Worm (Caenorhabditis elegans) whole organism, L4 larva: ENCODE data around the gene C48B4.12.
A peak's percentile ranks its signal among the peaks of the same experiment; 100 is the strongest.

ENCODE experiments used
- F49E8.2 ChIP-seq: sonication (generic microtip); optimal IDR thresholded peaks from 2 replicates; lab custom pipeline; 2016; ENCODE audit warnings: missing compliant biosample characterization, mild to moderate bottlenecking, missing genetic modification characterization, borderline replicate concordance
- Y105C5A.15 ChIP-seq: fragments of 200-800 bp; sonication (Bioruptor generic); IDR thresholded peaks from 2 replicates; pipeline ENCODE4 v1.3.6; 2022; ENCODE audit warnings: missing genetic modification characterization, missing compliant biosample characterization
- Y75B8A.6 ChIP-seq: fragments of 200-800 bp; sonication (Bioruptor generic); IDR thresholded peaks from 2 replicates; pipeline ENCODE4 v1.3.6; 2022; ENCODE audit warnings: missing genetic modification reagents, missing genetic modification characterization, missing compliant biosample characterization
- aha-1 ChIP-seq: fragments of 150-350 bp; peaks from one replicate; lab custom pipeline; 2014; ENCODE audit warnings: missing biosample characterization, missing genetic modification characterization
- aly-2 ChIP-seq: sonication (generic microtip); optimal IDR thresholded peaks from 2 replicates; lab custom pipeline; 2018; ENCODE audit warnings: missing biosample characterization, missing genetic modification characterization
- ama-1 ChIP-seq: fragments of 150-350 bp; optimal IDR thresholded peaks from 2 replicates; lab custom pipeline; 2014; ENCODE audit warnings: inconsistent platforms, mixed read lengths
- attf-4 ChIP-seq: sonication (generic microtip); optimal IDR thresholded peaks from 3 replicates; lab custom pipeline; 2017; ENCODE audit warnings: missing biosample characterization, missing genetic modification characterization
- ceh-82 ChIP-seq: sonication (generic microtip); optimal IDR thresholded peaks from 2 replicates; lab custom pipeline; 2017; ENCODE audit warnings: missing biosample characterization, missing genetic modification characterization
- daf-19 ChIP-seq: fragments of 200-800 bp; sonication (Bioruptor generic); conservative IDR thresholded peaks from 2 replicates; pipeline ENCODE4 v1.3.6; 2022; ENCODE audit warnings: missing genetic modification characterization, missing compliant biosample characterization
- dmd-8 ChIP-seq: fragments of 200-800 bp; sonication (Bioruptor generic); IDR thresholded peaks from 2 replicates; pipeline ENCODE4 v1.3.6; 2022; ENCODE audit warnings: missing genetic modification characterization, missing compliant biosample characterization
- dmd-9 ChIP-seq: fragments of 200-800 bp; sonication (Bioruptor generic); IDR thresholded peaks from 2 replicates; pipeline ENCODE4 v1.3.6; 2022; ENCODE audit warnings: missing genetic modification reagents, missing genetic modification characterization, missing compliant biosample characterization
- dpl-1 ChIP-seq: fragments of 150-350 bp; optimal IDR thresholded peaks from 2 replicates; lab custom pipeline; 2014; ENCODE audit warnings: missing biosample characterization, missing genetic modification reagents, missing genetic modification characterization
- dve-1 ChIP-seq: sonication (generic microtip); optimal IDR thresholded peaks from 2 replicates; lab custom pipeline; 2017; ENCODE audit warnings: antibody characterized with exemption, mild to moderate bottlenecking, missing genetic modification characterization, missing compliant biosample characterization; ENCODE audit not compliant: insufficient read depth
- egl-27 ChIP-seq: sonication (generic microtip); optimal IDR thresholded peaks from 3 replicates; lab custom pipeline; 2017; ENCODE audit warnings: missing biosample characterization, missing genetic modification reagents, missing genetic modification characterization
- egl-43 ChIP-seq: fragments of 200-800 bp; sonication (Bioruptor generic); IDR thresholded peaks from 2 replicates; pipeline ENCODE4 v1.3.6; 2022; ENCODE audit warnings: missing genetic modification reagents, missing genetic modification characterization, missing compliant biosample characterization
- fos-1 ChIP-seq: fragments of 150-350 bp; optimal IDR thresholded peaks from 2 replicates; lab custom pipeline; 2014; ENCODE audit warnings: missing biosample characterization, missing genetic modification characterization
- gei-8 ChIP-seq: fragments of 200-800 bp; sonication (Bioruptor generic); optimal IDR thresholded peaks from 2 replicates; lab custom pipeline; 2018; ENCODE audit warnings: mild to moderate bottlenecking, missing genetic modification characterization, missing compliant biosample characterization
- hlh-11 ChIP-seq: fragments of 200-800 bp; sonication (Bioruptor generic); optimal IDR thresholded peaks from 2 replicates; lab custom pipeline; 2018; ENCODE audit warnings: mild to moderate bottlenecking, missing genetic modification characterization, missing compliant biosample characterization
- hlh-30 ChIP-seq: sonication (generic microtip); optimal IDR thresholded peaks from 2 replicates; lab custom pipeline; 2017; ENCODE audit warnings: antibody characterized with exemption, mild to moderate bottlenecking, missing genetic modification characterization, missing compliant biosample characterization; ENCODE audit not compliant: insufficient read depth
- jun-1 ChIP-seq: fragments of 150-350 bp; optimal IDR thresholded peaks from 2 replicates; lab custom pipeline; 2014; ENCODE audit warnings: missing biosample characterization, missing genetic modification reagents, missing genetic modification characterization
- lin-1 ChIP-seq: fragments of 200-800 bp; sonication (Bioruptor generic); IDR thresholded peaks from 2 replicates; pipeline ENCODE4 v1.3.6; 2022; ENCODE audit warnings: missing genetic modification reagents, missing genetic modification characterization, missing compliant biosample characterization
- lin-38 ChIP-seq: fragments of 200-800 bp; sonication (Bioruptor generic); IDR thresholded peaks from 2 replicates; pipeline ENCODE4 v1.3.6; 2022; ENCODE audit warnings: missing genetic modification reagents, missing genetic modification characterization, missing compliant biosample characterization
- madf-9 ChIP-seq: fragments of 200-800 bp; sonication (Bioruptor generic); conservative IDR thresholded peaks from 2 replicates; pipeline ENCODE4 v1.3.6; 2022; ENCODE audit warnings: missing genetic modification reagents, missing genetic modification characterization, missing compliant biosample characterization
- mdl-1 ChIP-seq, 2 experiments: fragments of 150-350 bp in 1 of 2; sonication (generic microtip) in 1 of 2; optimal IDR thresholded peaks; 2 replicates each; lab custom pipeline; 2014 to 2017; ENCODE audit warnings: missing biosample characterization in 2 of 2, missing genetic modification characterization in 2 of 2
- mep-1 ChIP-seq: fragments of 150-350 bp; sonication (generic microtip); optimal IDR thresholded peaks from 3 replicates; lab custom pipeline; 2014; ENCODE audit warnings: missing biosample characterization, missing genetic modification characterization
- mxl-3 ChIP-seq: fragments of 200-800 bp; sonication (Bioruptor generic); optimal IDR thresholded peaks from 2 replicates; lab custom pipeline; 2018; ENCODE audit warnings: mild to moderate bottlenecking, missing genetic modification characterization, missing compliant biosample characterization
- nhr-11 ChIP-seq: fragments of 150-350 bp; optimal IDR thresholded peaks from 2 replicates; lab custom pipeline; 2014; ENCODE audit warnings: missing biosample characterization, missing genetic modification characterization
- nhr-28 ChIP-seq: fragments of 150-350 bp; optimal IDR thresholded peaks from 2 replicates; lab custom pipeline; 2014; ENCODE audit warnings: missing biosample characterization, missing genetic modification characterization
- nhr-48 ChIP-seq: sonication (generic microtip); optimal IDR thresholded peaks from 2 replicates; lab custom pipeline; 2016; ENCODE audit warnings: mild to moderate bottlenecking, missing genetic modification characterization, missing compliant biosample characterization
- nhr-77 ChIP-seq: fragments of 150-350 bp; optimal IDR thresholded peaks from 2 replicates; lab custom pipeline; 2014; ENCODE audit warnings: missing biosample characterization, missing genetic modification characterization
- pha-4 ChIP-seq, 2 experiments: fragments of 150-350 bp in 1 of 2; fragments of 200-800 bp in 1 of 2; sonication (Bioruptor generic) in 1 of 2; IDR thresholded peaks in 1 of 2; optimal IDR thresholded peaks in 1 of 2; 2 replicates each; pipeline versions ENCODE4 v1.3.6 to Lab custom; 2014 to 2022; ENCODE audit warnings: missing genetic modification characterization in 2 of 2, missing genetic modification reagents in 2 of 2, missing biosample characterization in 1 of 2, missing compliant biosample characterization in 1 of 2
- php-3 ChIP-seq: fragments of 200-800 bp; sonication (Bioruptor generic); IDR thresholded peaks from 2 replicates; pipeline ENCODE4 v1.3.6; 2022; ENCODE audit warnings: missing genetic modification reagents, missing genetic modification characterization, missing compliant biosample characterization
- pqm-1 ChIP-seq: sonication (generic microtip); optimal IDR thresholded peaks from 2 replicates; lab custom pipeline; 2017; ENCODE audit warnings: missing biosample characterization, missing genetic modification characterization
- sdz-12 ChIP-seq: fragments of 200-800 bp; sonication (Bioruptor generic); optimal IDR thresholded peaks from 2 replicates; lab custom pipeline; 2018; ENCODE audit warnings: mild to moderate bottlenecking, missing genetic modification characterization, missing compliant biosample characterization
- set-16 ChIP-seq: fragments of 200-800 bp; sonication (Bioruptor generic); IDR thresholded peaks from 2 replicates; pipeline ENCODE4 v1.3.6; 2022; ENCODE audit warnings: missing genetic modification reagents, missing genetic modification characterization, missing compliant biosample characterization
- snpc-1.2 ChIP-seq: fragments of 200-800 bp; sonication (Bioruptor generic); IDR thresholded peaks from 2 replicates; pipeline ENCODE4 v1.3.6; 2022; ENCODE audit warnings: missing genetic modification reagents, missing genetic modification characterization, missing compliant biosample characterization
- spr-3 ChIP-seq: fragments of 200-800 bp; sonication (Bioruptor generic); optimal IDR thresholded peaks from 2 replicates; lab custom pipeline; 2018; ENCODE audit warnings: mild to moderate bottlenecking, missing genetic modification characterization, missing compliant biosample characterization
- unc-62 ChIP-seq, 3 experiments: fragments of 150-350 bp in 1 of 3; sonication (generic microtip); optimal IDR thresholded peaks in 2 of 3; peaks in 1 of 3; 1 replicate in 1 of 3; 2 replicates in 2 of 3; lab custom pipeline; 2014 to 2017; ENCODE audit warnings: missing biosample characterization in 3 of 3, missing genetic modification characterization in 3 of 3, missing genetic modification reagents in 3 of 3, missing genotype in 1 of 3
- zag-1 ChIP-seq: fragments of 150-350 bp; optimal IDR thresholded peaks from 2 replicates; lab custom pipeline; 2014; ENCODE audit warnings: missing biosample characterization, missing genetic modification characterization
- ztf-11 ChIP-seq: fragments of 150-350 bp; optimal IDR thresholded peaks from 2 replicates; lab custom pipeline; 2014; ENCODE audit warnings: missing biosample characterization, missing genetic modification characterization

Gene C48B4.12

DNA sequence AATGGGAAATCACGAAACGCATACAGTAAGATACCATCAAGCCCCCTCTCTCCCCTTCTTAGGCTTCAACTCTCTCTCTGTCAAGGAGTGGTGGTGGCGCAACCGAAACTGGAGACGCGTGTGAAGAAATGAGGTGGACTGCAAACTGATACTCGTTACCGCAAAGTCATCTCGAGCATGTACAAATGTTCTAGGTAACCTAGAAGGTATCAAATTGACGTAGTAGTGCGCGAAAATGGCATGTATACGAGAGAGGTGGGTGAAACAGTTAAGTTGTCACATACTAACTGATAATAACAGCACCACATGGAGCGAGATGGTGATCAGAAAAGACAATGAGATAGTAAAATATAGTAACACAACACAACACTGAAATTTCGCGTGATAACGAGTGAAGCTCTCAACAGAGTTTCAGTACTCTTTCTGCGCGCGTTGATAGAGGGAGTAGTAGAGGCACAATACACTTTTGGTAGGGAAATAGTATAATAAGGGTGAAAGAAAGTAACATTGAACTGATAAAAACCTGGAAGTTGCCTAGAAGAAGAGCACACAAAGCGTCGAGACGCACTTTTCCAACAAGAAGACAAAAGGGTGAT is 41.1 kb downstream of the C48B4.12 start (continued):
- no peak for TF ChIP-seq hlh-11 (tag; lab: Kevin White, UChicago)
- TF ChIP-seq mep-1 (tag; lab: Kevin White, UChicago) = no peak
- TF ChIP-seq egl-27 (tag; lab: Kevin White, UChicago) = no peak
- TF ChIP-seq spr-3 (GFP tag; lab: Kevin White, UChicago) = no peak
- TF ChIP-seq aly-2 = no peak
- no peak for TF ChIP-seq lin-38 (GFP tag; lab: Robert Waterston, UW)
- no peak for TF ChIP-seq daf-19
- no peak for TF ChIP-seq madf-9 (GFP tag; lab: Robert Waterston, UW)
- peak in 1 of 2 experiments; percentile 82 for TF ChIP-seq unc-62 (GFP tag; optimal IDR thresholded peaks at IDR 0.05 in 1 of 2; lab: Kevin White, UChicago)
- TF ChIP-seq unc-62 (tag; optimal IDR thresholded peaks at IDR 0.05; lab: Kevin White, UChicago) = no peak
- TF ChIP-seq gei-8 (GFP tag; lab: Kevin White, UChicago) = no peak
- peak; percentile 42 for TF ChIP-seq nhr-77 (tag; lab: Kevin White, UChicago)
- peak; percentile 99 for TF ChIP-seq pqm-1
- TF ChIP-seq Y75B8A.6 (GFP tag; lab: Robert Waterston, UW) = no peak
- TF ChIP-seq dmd-9 (GFP tag; lab: Robert Waterston, UW) = no peak
- no peak for TF ChIP-seq lin-1 (GFP tag; lab: Robert Waterston, UW)

DNA sequence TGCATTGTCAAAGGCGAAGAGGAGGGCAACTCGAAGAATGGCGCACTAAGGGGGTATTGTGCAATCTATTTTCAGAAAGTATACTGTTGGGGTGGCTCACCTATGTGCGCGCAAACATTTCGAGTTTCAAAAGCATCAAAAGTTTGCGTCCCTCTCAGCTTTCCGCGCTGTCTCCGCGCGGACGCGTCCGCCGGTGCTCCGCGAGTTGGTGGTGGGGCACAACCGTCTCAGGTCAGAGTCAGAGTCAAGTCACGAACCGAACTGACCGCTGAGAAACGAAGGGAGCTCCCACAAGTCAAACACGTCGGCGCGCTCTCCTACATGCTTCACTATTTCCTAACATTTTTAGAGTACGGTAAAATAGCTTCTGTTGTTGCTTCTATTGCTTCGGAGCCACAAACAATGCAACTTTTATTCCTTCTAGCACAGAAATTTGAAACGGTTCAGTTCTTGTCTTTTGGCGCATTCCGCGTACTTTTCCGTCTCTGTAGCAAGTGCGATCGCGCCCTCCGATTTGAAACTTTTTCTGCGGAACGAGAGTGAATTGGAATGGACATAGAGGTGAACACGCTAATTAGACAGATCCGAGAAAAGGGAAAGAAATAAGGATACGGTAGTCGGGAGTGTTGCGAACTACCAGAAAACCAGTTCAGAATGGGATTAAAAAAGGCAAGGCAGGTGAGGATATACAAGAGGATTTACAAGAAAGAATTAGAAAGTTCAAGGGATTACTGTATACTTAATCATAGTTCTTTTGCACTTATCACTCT is 42.3 kb downstream of the C48B4.12 start:
- peak; percentile 13 for TF ChIP-seq aha-1 (tag; lab: Kevin White, UChicago)
- no peak for TF ChIP-seq lin-1 (GFP tag; lab: Robert Waterston, UW)
- no peak for TF ChIP-seq ztf-11 (tag; lab: Kevin White, UChicago)
- TF ChIP-seq set-16 (GFP tag; lab: Robert Waterston, UW) = peak; percentile 85
- TF ChIP-seq ama-1 (lab: Kevin White, UChicago) = no peak
- TF ChIP-seq, all 104 proteins: peak for 2

DNA sequence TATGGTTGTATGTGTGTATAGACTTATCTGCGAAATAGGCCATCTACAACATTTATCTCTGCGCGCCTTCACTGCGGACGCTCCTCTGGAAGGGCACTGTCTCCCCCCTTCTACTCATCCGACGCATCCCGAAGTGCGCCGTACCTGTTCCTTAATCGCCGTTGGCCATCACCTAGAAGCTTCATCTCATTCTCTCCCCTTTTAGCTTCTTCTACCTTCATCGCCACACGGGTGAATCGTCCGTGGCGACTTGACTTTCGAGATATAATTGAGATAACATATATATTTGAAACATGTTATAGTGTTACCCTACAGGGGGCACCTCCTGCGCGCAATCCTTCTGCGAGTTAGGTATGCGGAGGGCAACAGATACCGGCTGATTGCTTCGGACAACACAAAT is 45.0 kb downstream of the C48B4.12 start:
- TF ChIP-seq dpl-1 (GFP tag; lab: Kevin White, UChicago) = no peak
- peak; percentile 29 for TF ChIP-seq nhr-48 (tag; lab: Kevin White, UChicago)
- TF ChIP-seq zag-1 (tag; lab: Kevin White, UChicago) = no peak
- TF ChIP-seq gei-8 (GFP tag; lab: Kevin White, UChicago) = no peak

- TF ChIP-seq Y105C5A.15 (GFP tag; lab: Robert Waterston, UW) = no peak
- peak; percentile 4 for TF ChIP-seq nhr-28 (tag; lab: Kevin White, UChicago)
- TF ChIP-seq snpc-1.2 = no peak
- no peak for TF ChIP-seq php-3 (GFP tag; lab: Robert Waterston, UW)
- no peak for TF ChIP-seq attf-4
- TF ChIP-seq dpl-1 (GFP tag; lab: Kevin White, UChicago) = no peak
Measured at ce11 chrIII:9645099-9645498, 48.0 kb downstream of the C48B4.12 start.

ce11 chrIII:9646440-9647021 is 49.4 kb downstream of the C48B4.12 start:
- peak in 1 of 2 experiments; percentile 19 for TF ChIP-seq mdl-1 (tag; optimal IDR thresholded peaks at IDR 0.05; lab: Kevin White, UChicago)
- TF ChIP-seq F49E8.2 = no peak
- peak; percentile 34 for TF ChIP-seq mxl-3 (GFP tag; lab: Kevin White, UChicago)
- TF ChIP-seq fos-1 (tag; lab: Kevin White, UChicago) = no peak
- peak in 1 of 2 experiments; percentile 93 for TF ChIP-seq unc-62 (GFP tag; optimal IDR thresholded peaks at IDR 0.05 in 1 of 2; lab: Kevin White, UChicago)
- no peak for TF ChIP-seq unc-62 (tag; optimal IDR thresholded peaks at IDR 0.05; lab: Kevin White, UChicago)
- peak; percentile 21 for TF ChIP-seq hlh-11 (tag; lab: Kevin White, UChicago)
- peak; percentile 23 for TF ChIP-seq aha-1 (tag; lab: Kevin White, UChicago)
- no peak for TF ChIP-seq egl-43 (GFP tag; lab: Robert Waterston, UW)
- no peak for TF ChIP-seq pha-4 (GFP tag; IDR thresholded peaks at IDR 0.05; lab: Robert Waterston, UW)
- TF ChIP-seq pha-4 (tag; optimal IDR thresholded peaks at IDR 0.05; lab: Kevin White, UChicago) = no peak
- no peak for TF ChIP-seq sdz-12 (GFP tag; lab: Kevin White, UChicago)
- TF ChIP-seq dmd-8 (GFP tag; lab: Robert Waterston, UW) = no peak
- TF ChIP-seq nhr-28 (tag; lab: Kevin White, UChicago) = peak; percentile 53
- TF ChIP-seq ceh-82 = no peak
- no peak for TF ChIP-seq nhr-11 (tag; lab: Kevin White, UChicago)
- peak; percentile 43 for TF ChIP-seq hlh-30 (tag; lab: Kevin White, UChicago)
- no peak for TF ChIP-seq jun-1
- TF ChIP-seq set-16 (GFP tag; lab: Robert Waterston, UW) = no peak
- no peak for TF ChIP-seq dpl-1 (GFP tag; lab: Kevin White, UChicago)
- TF ChIP-seq dve-1 = no peak
- TF ChIP-seq, all 104 proteins: peak for 7
